Fruit fly (Drosophila melanogaster) whole organism, embryonic: Measurements from ENCODE around the gene CG43672.

Experiments used
- Bteb2 ChIP-seq: fragments of 200-800 bp; sonication (Bioruptor generic); optimal IDR thresholded peaks from 2 replicates; lab custom pipeline; 2016; ENCODE audit warnings: missing biosample characterization, missing genetic modification characterization
- CG10209 ChIP-seq: fragments of 200-800 bp; sonication (Bioruptor generic); optimal IDR thresholded peaks from 3 replicates; lab custom pipeline; 2017; ENCODE audit warnings: missing biosample characterization, mild to moderate bottlenecking, missing genetic modification characterization, missing genetic modification reagents
- CG1024 ChIP-seq: fragments of 200-800 bp; sonication (Bioruptor generic); IDR thresholded peaks from 2 replicates; pipeline ENCODE4 v1.3.6; 2022; ENCODE audit warnings: missing biosample characterization, missing genetic modification characterization
- CG10565 ChIP-seq: fragments of 200-800 bp; sonication (Bioruptor generic); optimal IDR thresholded peaks from 3 replicates; lab custom pipeline; 2016; ENCODE audit warnings: missing biosample characterization, mild to moderate bottlenecking, missing genetic modification characterization
- CG11093 ChIP-seq: fragments of 200-800 bp; sonication (Bioruptor generic); IDR thresholded peaks from 3 replicates; pipeline ENCODE4 v1.3.6; 2022; ENCODE audit warnings: missing biosample characterization, missing genetic modification characterization
- CG11456 ChIP-seq: fragments of 200-800 bp; sonication (Bioruptor generic); IDR thresholded peaks from 3 replicates; pipeline ENCODE4 v1.3.6; 2022; ENCODE audit warnings: missing biosample characterization, missing genetic modification characterization
- CG12219 ChIP-seq: fragments of 200-800 bp; sonication (Bioruptor generic); optimal IDR thresholded peaks from 3 replicates; lab custom pipeline; 2018; ENCODE audit warnings: missing biosample characterization, mild to moderate bottlenecking, missing genetic modification characterization
- CG13123 ChIP-seq: fragments of 200-800 bp; sonication (Bioruptor generic); optimal IDR thresholded peaks from 2 replicates; lab custom pipeline; 2016; ENCODE audit warnings: missing biosample characterization, missing genetic modification characterization
- CG14014 ChIP-seq: fragments of 200-800 bp; sonication (Bioruptor generic); IDR thresholded peaks from 2 replicates; pipeline ENCODE4 v1.3.6; 2022; ENCODE audit warnings: missing biosample characterization, missing genetic modification characterization
- CG14860 ChIP-seq: fragments of 200-800 bp; sonication (Bioruptor generic); IDR thresholded peaks from 3 replicates; pipeline ENCODE4 v1.3.6; 2022; ENCODE audit warnings: missing biosample characterization, missing genetic modification characterization; ENCODE audit not compliant: partially characterized antibody
- CG1529 ChIP-seq: fragments of 200-800 bp; sonication (Bioruptor generic); optimal IDR thresholded peaks from 3 replicates; lab custom pipeline; 2018; ENCODE audit warnings: missing biosample characterization, missing genetic modification characterization
- CG17912 ChIP-seq: fragments of 200-800 bp; sonication (Bioruptor generic); optimal IDR thresholded peaks from 2 replicates; lab custom pipeline; 2018; ENCODE audit warnings: missing biosample characterization, mild to moderate bottlenecking, missing genetic modification characterization
- CG18764 ChIP-seq: fragments of 200-800 bp; sonication (Bioruptor generic); optimal IDR thresholded peaks from 3 replicates; lab custom pipeline; 2016; ENCODE audit warnings: missing biosample characterization, missing genetic modification characterization
- CG2116 ChIP-seq: fragments of 200-800 bp; sonication (Bioruptor generic); optimal IDR thresholded peaks from 3 replicates; lab custom pipeline; 2018; ENCODE audit warnings: missing biosample characterization, mild to moderate bottlenecking, missing genetic modification characterization
- CG2889 ChIP-seq: fragments of 200-800 bp; sonication (Bioruptor generic); IDR thresholded peaks from 3 replicates; pipeline ENCODE4 v1.3.6; 2022; ENCODE audit warnings: missing biosample characterization, missing genetic modification characterization
- CG3065 ChIP-seq: fragments of 200-800 bp; sonication (Bioruptor generic); optimal IDR thresholded peaks from 2 replicates; lab custom pipeline; 2016; ENCODE audit warnings: missing biosample characterization, missing genetic modification characterization
- CG31224 ChIP-seq: fragments of 200-800 bp; sonication (Bioruptor generic); IDR thresholded peaks from 2 replicates; pipeline ENCODE4 v1.3.6; 2022; ENCODE audit warnings: missing biosample characterization, missing genetic modification characterization
- CG34224 ChIP-seq: fragments of 200-800 bp; sonication (Bioruptor generic); IDR thresholded peaks from 3 replicates; pipeline ENCODE4 v1.3.6; 2022; ENCODE audit warnings: missing biosample characterization, missing genetic modification characterization; ENCODE audit not compliant: partially characterized antibody
- CG34376 ChIP-seq: fragments of 200-800 bp; sonication (Bioruptor generic); optimal IDR thresholded peaks from 2 replicates; lab custom pipeline; 2018; ENCODE audit warnings: missing biosample characterization, mild to moderate bottlenecking, missing genetic modification characterization
- CG5245 ChIP-seq: fragments of 200-800 bp; sonication (Bioruptor generic); optimal IDR thresholded peaks from 3 replicates; lab custom pipeline; 2016; ENCODE audit warnings: missing biosample characterization, missing genetic modification characterization
- CG7357 ChIP-seq: fragments of 200-800 bp; sonication (Bioruptor generic); IDR thresholded peaks from 3 replicates; pipeline ENCODE4 v1.3.6; 2022; ENCODE audit warnings: missing biosample characterization, missing genetic modification characterization
- CoRest ChIP-seq: fragments of 200-800 bp; sonication (Bioruptor generic); optimal IDR thresholded peaks from 3 replicates; lab custom pipeline; 2018; ENCODE audit warnings: missing biosample characterization, mild to moderate bottlenecking, missing genetic modification characterization, moderate library complexity
- Dek ChIP-seq: fragments of 200-800 bp; sonication (Bioruptor generic); optimal IDR thresholded peaks from 3 replicates; lab custom pipeline; 2019; ENCODE audit warnings: missing biosample characterization, mild to moderate bottlenecking, missing genetic modification characterization, moderate library complexity
- Lim3 ChIP-seq: fragments of 200-800 bp; sonication (Bioruptor generic); IDR thresholded peaks from 2 replicates; pipeline ENCODE4 v1.3.6; 2022; ENCODE audit warnings: missing biosample characterization, missing genetic modification characterization
- MESR4 ChIP-seq: fragments of 200-800 bp; sonication (Bioruptor generic); optimal IDR thresholded peaks from 2 replicates; lab custom pipeline; 2018; ENCODE audit warnings: missing biosample characterization, mild to moderate bottlenecking, missing genetic modification characterization, moderate library complexity
- Med ChIP-seq: fragments of 200-800 bp; sonication (Bioruptor generic); peaks from one replicate; lab custom pipeline; 2016; ENCODE audit warnings: missing biosample characterization, missing genetic modification characterization, mild to moderate bottlenecking, inconsistent platforms, moderate library complexity
- Myb ChIP-seq: fragments of 200-800 bp; sonication (Bioruptor generic); optimal IDR thresholded peaks from 2 replicates; lab custom pipeline; 2016; ENCODE audit warnings: missing biosample characterization, missing genetic modification characterization
- Rfx ChIP-seq: fragments of 200-800 bp; sonication (Bioruptor generic); IDR thresholded peaks from 2 replicates; pipeline ENCODE4 v1.3.6; 2022; ENCODE audit warnings: missing biosample characterization, missing genetic modification characterization
- Side ChIP-seq: fragments of 200-800 bp; sonication (Bioruptor generic); optimal IDR thresholded peaks from 2 replicates; lab custom pipeline; 2016; ENCODE audit warnings: missing biosample characterization, missing genetic modification characterization
- Trl ChIP-seq, 3 experiments: fragments of >200 bp in 2 of 3; fragments of 200-800 bp in 1 of 3; sonication (Bioruptor generic) in 1 of 3; optimal IDR thresholded peaks; 2 replicates in 1 of 3; 3 replicates in 2 of 3; lab custom pipeline; 2016 to 2017; ENCODE audit warnings: missing biosample characterization in 1 of 3, missing genetic modification characterization in 1 of 3
- ap ChIP-seq: fragments of 200-800 bp; sonication (Bioruptor generic); IDR thresholded peaks from 2 replicates; pipeline ENCODE4 v1.3.6; 2022; ENCODE audit warnings: missing biosample characterization, missing genetic modification characterization
- cas ChIP-seq: fragments of 200-800 bp; sonication (Bioruptor generic); IDR thresholded peaks from 2 replicates; pipeline ENCODE4 v1.3.6; 2022; ENCODE audit warnings: missing biosample characterization, missing genetic modification characterization
- chn ChIP-seq: fragments of 200-800 bp; sonication (Bioruptor generic); optimal IDR thresholded peaks from 2 replicates; lab custom pipeline; 2016; ENCODE audit warnings: missing biosample characterization, missing genetic modification characterization
- croc ChIP-seq: fragments of 200-800 bp; sonication (Bioruptor generic); conservative IDR thresholded peaks from 3 replicates; pipeline ENCODE4 v1.3.6; 2022; ENCODE audit warnings: missing biosample characterization, missing genetic modification characterization
- dpn ChIP-seq, 2 experiments: fragments of 200-800 bp; sonication (Bioruptor generic); optimal IDR thresholded peaks; 3 replicates each; lab custom pipeline; 2016; ENCODE audit warnings: missing biosample characterization in 2 of 2, missing genetic modification characterization in 2 of 2
- grau ChIP-seq: fragments of 200-800 bp; optimal IDR thresholded peaks from 3 replicates; lab custom pipeline; 2019; ENCODE audit warnings: missing biosample characterization, mild to moderate bottlenecking, missing genetic modification characterization, moderate library complexity
- hbn ChIP-seq: fragments of 200-800 bp; sonication (Bioruptor generic); IDR thresholded peaks from 2 replicates; pipeline ENCODE4 v1.3.6; 2022; ENCODE audit warnings: missing biosample characterization, missing genetic modification characterization; ENCODE audit not compliant: partially characterized antibody
- jumu ChIP-seq: fragments of 200-800 bp; sonication (Bioruptor generic); optimal IDR thresholded peaks from 3 replicates; lab custom pipeline; 2016; ENCODE audit warnings: missing biosample characterization, missing genetic modification characterization
- lab ChIP-seq: fragments of 200-800 bp; sonication (Bioruptor generic); optimal IDR thresholded peaks from 3 replicates; lab custom pipeline; 2017; ENCODE audit warnings: missing biosample characterization, missing genetic modification characterization, mild to moderate bottlenecking, moderate library complexity, missing genetic modification reagents
- lmd ChIP-seq: fragments of 200-800 bp; sonication (Bioruptor generic); IDR thresholded peaks from 2 replicates; pipeline ENCODE4 v1.3.6; 2022; ENCODE audit warnings: missing biosample characterization, missing genetic modification characterization
- mld ChIP-seq: fragments of 200-800 bp; sonication (Bioruptor generic); IDR thresholded peaks from 3 replicates; pipeline ENCODE4 v1.3.6; 2022; ENCODE audit warnings: missing biosample characterization, missing genetic modification characterization; ENCODE audit not compliant: partially characterized antibody
- onecut ChIP-seq: fragments of 200-800 bp; sonication (Bioruptor generic); IDR thresholded peaks from 2 replicates; pipeline ENCODE4 v1.3.6; 2022; ENCODE audit warnings: missing biosample characterization, missing genetic modification characterization
- pfk ChIP-seq: fragments of 200-800 bp; sonication (Bioruptor generic); optimal IDR thresholded peaks from 2 replicates; lab custom pipeline; 2018; ENCODE audit warnings: missing biosample characterization, mild to moderate bottlenecking, missing genetic modification characterization, moderate library complexity
- prd ChIP-seq, 3 experiments: fragments of >200 bp in 2 of 3; fragments of 200-800 bp in 1 of 3; sonication (Bioruptor generic) in 1 of 3; optimal IDR thresholded peaks in 2 of 3; IDR thresholded peaks in 1 of 3; 2 replicates in 2 of 3; 3 replicates in 1 of 3; pipeline versions ENCODE4 v1.3.6 to Lab custom; 2017 to 2022; ENCODE audit warnings: missing biosample characterization in 1 of 3, missing genetic modification characterization in 1 of 3
- sens-2 ChIP-seq: fragments of 200-800 bp; sonication (Bioruptor generic); IDR thresholded peaks from 2 replicates; pipeline ENCODE4 v1.3.6; 2022; ENCODE audit warnings: missing biosample characterization, missing genetic modification characterization
- sr ChIP-seq: fragments of 200-800 bp; sonication (Bioruptor generic); IDR thresholded peaks from 3 replicates; pipeline ENCODE4 v1.3.6; 2022; ENCODE audit warnings: missing biosample characterization, missing genetic modification characterization
- tgo ChIP-seq: fragments of 200-800 bp; sonication (Bioruptor generic); IDR thresholded peaks from 3 replicates; pipeline ENCODE4 v1.3.6; 2022; ENCODE audit warnings: missing biosample characterization, missing genetic modification characterization
- vnd ChIP-seq: fragments of 200-800 bp; sonication (Bioruptor generic); IDR thresholded peaks from 3 replicates; pipeline ENCODE4 v1.3.6; 2022; ENCODE audit warnings: missing biosample characterization, missing genetic modification characterization; ENCODE audit not compliant: partially characterized antibody
- zf30C ChIP-seq: fragments of 200-800 bp; sonication (Bioruptor generic); optimal IDR thresholded peaks from 3 replicates; lab custom pipeline; 2018; ENCODE audit warnings: missing biosample characterization, mild to moderate bottlenecking, missing genetic modification characterization

The CG43672 gene

DNA sequence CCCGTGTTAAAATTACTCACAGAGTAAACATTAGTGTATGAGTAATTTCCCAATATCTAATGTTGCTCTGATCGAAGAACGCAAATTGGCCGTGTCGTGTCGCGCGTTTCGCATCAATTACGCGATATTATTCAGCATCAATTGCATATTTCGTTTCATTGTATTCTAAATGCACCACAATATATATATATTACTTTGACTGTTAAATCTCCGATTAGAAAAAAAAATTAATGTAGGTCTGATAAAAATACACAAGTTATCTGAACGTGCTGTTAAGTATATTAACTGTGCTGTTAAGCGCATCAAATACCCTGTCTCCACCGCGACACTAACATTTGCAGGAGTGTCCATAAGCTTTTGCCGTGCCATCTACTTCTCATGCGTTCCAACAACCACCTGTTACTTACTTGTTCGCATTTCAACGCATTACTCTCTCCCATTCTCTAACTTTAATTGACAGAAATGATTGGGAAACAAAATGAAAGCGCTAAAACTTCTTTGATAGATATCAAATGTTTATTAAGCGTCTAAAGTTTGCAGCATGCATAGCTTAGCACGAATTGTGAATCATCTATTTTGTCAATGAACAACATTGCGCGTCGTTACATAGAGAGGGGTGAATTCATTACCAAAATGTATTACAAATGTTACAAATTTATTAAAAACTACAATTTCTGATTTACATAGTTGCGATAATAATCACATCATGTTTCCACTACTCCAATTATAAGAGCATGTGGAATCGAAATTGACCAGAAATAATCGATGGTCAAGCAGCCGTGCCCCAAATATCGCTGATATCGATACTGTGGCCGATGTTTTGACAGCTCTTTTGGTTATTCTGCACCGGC is 12.1 kb upstream of the CG43672 start, which contains the start of the genes Graf and mRpL3 (continued):
- no peak for TF ChIP-seq Dek
- no peak for TF ChIP-seq CG10565 (GFP tag; lab: Kevin White, UChicago)
- peak; percentile 90 for TF ChIP-seq vnd
- TF ChIP-seq Myb (GFP tag; lab: Kevin White, UChicago), result no peak
- TF ChIP-seq CG18764 (GFP tag; lab: Kevin White, UChicago), result no peak
- no peak for TF ChIP-seq sr
- no peak for TF ChIP-seq lab
- TF ChIP-seq Rfx (GFP tag; lab: Robert Waterston, UW), result 0 out of 2 replicates have a peak, but pooled peaks have one; percentile 27
- TF ChIP-seq CG11093 (GFP tag; lab: Robert Waterston, UW), result no peak
- peak; percentile 92 for TF ChIP-seq mld (GFP tag; lab: Robert Waterston, UW)
- TF ChIP-seq dpn (GFP tag; optimal IDR thresholded peaks at IDR 0.05; lab: Kevin White, UChicago), result no peak
- peak; percentile 85 for TF ChIP-seq CG7357
- TF ChIP-seq MESR4, result peak; percentile 45
- no peak for TF ChIP-seq CG5245 (GFP tag; lab: Kevin White, UChicago)
- TF ChIP-seq CG3065 (GFP tag; lab: Kevin White, UChicago), result no peak
- TF ChIP-seq CG13123 (GFP tag; lab: Kevin White, UChicago), result no peak
- TF ChIP-seq CG10209 (GFP tag; lab: Kevin White, UChicago), result no peak
- TF ChIP-seq CG1529 (GFP tag; lab: Kevin White, UChicago), result no peak
- TF ChIP-seq ap (GFP tag; lab: Robert Waterston, UW), result no peak
- TF ChIP-seq CG34224 (GFP tag; lab: Robert Waterston, UW), result peak; percentile 87
- TF ChIP-seq zf30C (GFP tag; lab: Kevin White, UChicago), result no peak
- TF ChIP-seq cas (GFP tag; lab: Robert Waterston, UW), result no peak
- no peak for TF ChIP-seq Lim3 (GFP tag; lab: Robert Waterston, UW)
- no peak for TF ChIP-seq CG31224 (GFP tag; lab: Robert Waterston, UW)
- TF ChIP-seq hbn, result peak; percentile 77
- TF ChIP-seq jumu (GFP tag; lab: Kevin White, UChicago), result no peak
- peak; percentile 48 for TF ChIP-seq Med
- TF ChIP-seq chn (GFP tag; lab: Kevin White, UChicago), result no peak
- no peak for TF ChIP-seq Bteb2 (GFP tag; lab: Kevin White, UChicago)
- no peak for TF ChIP-seq CG2889
- no peak for TF ChIP-seq tgo (GFP tag; lab: Robert Waterston, UW)
- no peak for TF ChIP-seq lmd (GFP tag; lab: Robert Waterston, UW)
- no peak for TF ChIP-seq sens-2 (GFP tag; lab: Robert Waterston, UW)
- no peak for TF ChIP-seq CG11456 (GFP tag; lab: Robert Waterston, UW)
- no peak for TF ChIP-seq prd (optimal IDR thresholded peaks at IDR 0.05; lab: Kevin White, UChicago)
- TF ChIP-seq prd (GFP tag; IDR thresholded peaks at IDR 0.05; lab: Robert Waterston, UW), result no peak
- TF ChIP-seq CG14014, result no peak
- TF ChIP-seq onecut (GFP tag; lab: Robert Waterston, UW), result no peak
- no peak for TF ChIP-seq Side (GFP tag; lab: Kevin White, UChicago)
- TF ChIP-seq grau (tag; lab: Kevin White, UChicago), result no peak
- no peak for TF ChIP-seq CG12219
- no peak for TF ChIP-seq Trl (optimal IDR thresholded peaks at IDR 0.05; lab: Kevin White, UChicago)
- TF ChIP-seq Trl (GFP tag; optimal IDR thresholded peaks at IDR 0.05; lab: Kevin White, UChicago), result no peak
- peak; percentile 11; the same call in 1 of the 2 replicates for TF ChIP-seq CG1024 (GFP tag; lab: Robert Waterston, UW)
- peak; percentile 47 for TF ChIP-seq CG2116 (GFP tag; lab: Kevin White, UChicago)
- TF ChIP-seq CG14860, result peak; percentile 90
- TF ChIP-seq CG17912, result no peak
- no peak for TF ChIP-seq CoRest (tag; lab: Kevin White, UChicago)
- TF ChIP-seq pfk (GFP tag; lab: Kevin White, UChicago), result peak; percentile 89
- no peak for TF ChIP-seq croc (GFP tag; lab: Robert Waterston, UW)
- TF ChIP-seq CG34376 (GFP tag; lab: Kevin White, UChicago), result no peak
